Fruit fly (Drosophila melanogaster) whole organism, embryonic: ENCODE measurements around the gene CG31077.
A peak's percentile ranks its signal among the peaks of the same experiment; 100 is the strongest.

Experiments used
- Ada2b ChIP-seq: fragments of 200-800 bp; sonication (Bioruptor generic); IDR thresholded peaks from 2 replicates; pipeline ENCODE4 v1.3.6; 2022; ENCODE audit warnings: missing biosample characterization, missing genetic modification characterization
- Atf3 ChIP-seq: fragments of 200-800 bp; sonication (Bioruptor generic); optimal IDR thresholded peaks from 3 replicates; lab custom pipeline; 2016; ENCODE audit warnings: missing biosample characterization, missing genetic modification characterization
- B-H2 ChIP-seq: fragments of 200-800 bp; sonication (Bioruptor generic); optimal IDR thresholded peaks from 2 replicates; lab custom pipeline; 2018; ENCODE audit warnings: missing biosample characterization, mild to moderate bottlenecking, missing genetic modification characterization
- BtbVII ChIP-seq: fragments of 200-800 bp; sonication (Bioruptor generic); optimal IDR thresholded peaks from 3 replicates; lab custom pipeline; 2017; ENCODE audit warnings: missing biosample characterization, mild to moderate bottlenecking, missing genetic modification characterization
- CG1024 ChIP-seq: fragments of 200-800 bp; sonication (Bioruptor generic); IDR thresholded peaks from 2 replicates; pipeline ENCODE4 v1.3.6; 2022; ENCODE audit warnings: missing biosample characterization, missing genetic modification characterization
- CG10565 ChIP-seq: fragments of 200-800 bp; sonication (Bioruptor generic); optimal IDR thresholded peaks from 3 replicates; lab custom pipeline; 2016; ENCODE audit warnings: missing biosample characterization, mild to moderate bottlenecking, missing genetic modification characterization
- CG11093 ChIP-seq: fragments of 200-800 bp; sonication (Bioruptor generic); IDR thresholded peaks from 3 replicates; pipeline ENCODE4 v1.3.6; 2022; ENCODE audit warnings: missing biosample characterization, missing genetic modification characterization
- CG12071 ChIP-seq: fragments of 200-800 bp; sonication (Bioruptor generic); optimal IDR thresholded peaks from 3 replicates; lab custom pipeline; 2018; ENCODE audit warnings: missing biosample characterization, mild to moderate bottlenecking, missing genetic modification characterization
- CG12104 ChIP-seq: fragments of 200-800 bp; sonication (Bioruptor generic); optimal IDR thresholded peaks from 3 replicates; lab custom pipeline; 2016; ENCODE audit warnings: missing biosample characterization, missing genetic modification characterization
- CG14667 ChIP-seq: fragments of 200-800 bp; sonication (Bioruptor generic); IDR thresholded peaks from 2 replicates; pipeline ENCODE4 v1.3.6; 2022; ENCODE audit warnings: missing biosample characterization, missing genetic modification characterization
- CG16815 ChIP-seq: fragments of 200-800 bp; sonication (Bioruptor generic); optimal IDR thresholded peaks from 3 replicates; lab custom pipeline; 2017; ENCODE audit warnings: missing biosample characterization, mild to moderate bottlenecking, missing genetic modification characterization
- CG17359 ChIP-seq: fragments of 200-800 bp; sonication (Bioruptor generic); optimal IDR thresholded peaks from 3 replicates; lab custom pipeline; 2018; ENCODE audit warnings: missing biosample characterization, mild to moderate bottlenecking, missing genetic modification characterization, moderate library complexity
- CG17802 ChIP-seq: fragments of 200-800 bp; sonication (Bioruptor generic); optimal IDR thresholded peaks from 2 replicates; lab custom pipeline; 2018; ENCODE audit warnings: missing biosample characterization, mild to moderate bottlenecking, missing genetic modification characterization, moderate library complexity
- CG18599 ChIP-seq: fragments of 200-800 bp; sonication (Bioruptor generic); optimal IDR thresholded peaks from 3 replicates; lab custom pipeline; 2017; ENCODE audit warnings: missing biosample characterization, missing genetic modification characterization, mild to moderate bottlenecking, moderate library complexity, missing genetic modification reagents
- CG18619 ChIP-seq: fragments of 200-800 bp; sonication (Bioruptor generic); optimal IDR thresholded peaks from 3 replicates; lab custom pipeline; 2017; ENCODE audit warnings: missing biosample characterization, mild to moderate bottlenecking, missing genetic modification characterization
- CG2120 ChIP-seq: fragments of 200-800 bp; sonication (Bioruptor generic); optimal IDR thresholded peaks from 3 replicates; lab custom pipeline; 2016; ENCODE audit warnings: missing biosample characterization, missing genetic modification characterization
- CG31441 ChIP-seq: fragments of 200-800 bp; sonication (Bioruptor generic); IDR thresholded peaks from 2 replicates; pipeline ENCODE4 v1.3.6; 2022; ENCODE audit warnings: missing biosample characterization, missing genetic modification characterization
- CG32532 ChIP-seq: fragments of 200-800 bp; sonication (Bioruptor generic); IDR thresholded peaks from 2 replicates; pipeline ENCODE4 v1.3.6; 2022; ENCODE audit warnings: missing biosample characterization, missing genetic modification characterization
- CkIIα-i1 ChIP-seq: fragments of 200-800 bp; sonication (Bioruptor generic); IDR thresholded peaks from 2 replicates; pipeline ENCODE4 v1.3.6; 2022; ENCODE audit warnings: missing biosample characterization, missing genetic modification characterization
- Doc3 ChIP-seq: fragments of 200-800 bp; sonication (Bioruptor generic); IDR thresholded peaks from 3 replicates; pipeline ENCODE4 v1.3.6; 2022; ENCODE audit warnings: missing biosample characterization, missing genetic modification characterization; ENCODE audit not compliant: partially characterized antibody
- Dp ChIP-seq: fragments of 200-800 bp; sonication (Bioruptor generic); optimal IDR thresholded peaks from 2 replicates; lab custom pipeline; 2018; ENCODE audit warnings: missing biosample characterization, mild to moderate bottlenecking, missing genetic modification characterization, moderate library complexity
- Fer1 ChIP-seq: fragments of 200-800 bp; sonication (Bioruptor generic); optimal IDR thresholded peaks from 2 replicates; lab custom pipeline; 2017; ENCODE audit warnings: missing biosample characterization, mild to moderate bottlenecking, missing genetic modification characterization
- Lhr ChIP-seq: fragments of 200-800 bp; sonication (Bioruptor generic); optimal IDR thresholded peaks from 3 replicates; lab custom pipeline; 2017; ENCODE audit warnings: mild to moderate bottlenecking, missing biosample characterization, missing genetic modification reagents, missing genetic modification characterization
- NFAT ChIP-seq: fragments of 200-800 bp; sonication (Bioruptor generic); IDR thresholded peaks from 2 replicates; pipeline ENCODE4 v1.3.6; 2022; ENCODE audit warnings: missing biosample characterization, missing genetic modification characterization
- Nf-YA ChIP-seq: fragments of 200-800 bp; sonication (Bioruptor generic); IDR thresholded peaks from 2 replicates; pipeline ENCODE4 v1.3.6; 2022; ENCODE audit warnings: missing biosample characterization, missing genetic modification characterization
- Poxn ChIP-seq: fragments of 200-800 bp; sonication (Bioruptor generic); IDR thresholded peaks from 2 replicates; pipeline ENCODE4 v1.3.6; 2022; ENCODE audit warnings: missing biosample characterization, missing genetic modification characterization
- Ptx1 ChIP-seq: fragments of 200-800 bp; sonication (Bioruptor generic); IDR thresholded peaks from 2 replicates; pipeline ENCODE4 v1.3.6; 2022; ENCODE audit warnings: missing biosample characterization, missing genetic modification characterization
- Sox102F ChIP-seq: fragments of 200-800 bp; sonication (Bioruptor generic); optimal IDR thresholded peaks from 2 replicates; lab custom pipeline; 2018; ENCODE audit warnings: missing biosample characterization, mild to moderate bottlenecking, missing genetic modification characterization, moderate library complexity
- ara ChIP-seq: fragments of 200-800 bp; sonication (Bioruptor generic); IDR thresholded peaks from 2 replicates; pipeline ENCODE4 v1.3.6; 2022; ENCODE audit warnings: missing biosample characterization, missing genetic modification characterization
- corto ChIP-seq: fragments of 200-800 bp; sonication (Bioruptor generic); optimal IDR thresholded peaks from 2 replicates; lab custom pipeline; 2016; ENCODE audit warnings: missing biosample characterization, mild to moderate bottlenecking, missing genetic modification characterization, moderate library complexity
- dysf ChIP-seq: fragments of 200-800 bp; sonication (Bioruptor generic); IDR thresholded peaks from 3 replicates; pipeline ENCODE4 v1.3.6; 2022; ENCODE audit warnings: missing biosample characterization, missing genetic modification characterization
- gem ChIP-seq: fragments of 200-800 bp; sonication (Bioruptor generic); optimal IDR thresholded peaks from 2 replicates; lab custom pipeline; 2019; ENCODE audit warnings: missing biosample characterization, mild to moderate bottlenecking, missing genetic modification characterization, moderate library complexity
- hkb ChIP-seq, 2 experiments: fragments of 200-800 bp in 1 of 2; fragments of >200 bp in 1 of 2; sonication (Bioruptor generic) in 1 of 2; IDR thresholded peaks in 1 of 2; optimal IDR thresholded peaks in 1 of 2; 2 replicates each; pipeline versions ENCODE4 v1.3.6 to Lab custom; 2017 to 2022; ENCODE audit warnings: missing biosample characterization in 1 of 2, missing genetic modification characterization in 1 of 2
- lilli ChIP-seq: fragments of 200-800 bp; sonication (Bioruptor generic); optimal IDR thresholded peaks from 3 replicates; lab custom pipeline; 2016; ENCODE audit warnings: missing biosample characterization, missing genetic modification characterization
- lmd ChIP-seq: fragments of 200-800 bp; sonication (Bioruptor generic); IDR thresholded peaks from 2 replicates; pipeline ENCODE4 v1.3.6; 2022; ENCODE audit warnings: missing biosample characterization, missing genetic modification characterization
- nmo ChIP-seq: fragments of 200-800 bp; sonication (Bioruptor generic); optimal IDR thresholded peaks from 2 replicates; lab custom pipeline; 2018; ENCODE audit warnings: missing biosample characterization, mild to moderate bottlenecking, missing genetic modification characterization, moderate library complexity
- pan ChIP-seq, 4 experiments: fragments of >200 bp in 3 of 4; fragments of 200-800 bp in 1 of 4; sonication (Bioruptor generic) in 1 of 4; optimal IDR thresholded peaks in 3 of 4; IDR thresholded peaks in 1 of 4; 2 replicates each; pipeline versions ENCODE4 v1.3.6 to Lab custom; 2017 to 2022; ENCODE audit warnings: missing biosample characterization in 2 of 4, missing genetic modification characterization in 2 of 4, mixed read lengths in 1 of 4
- row ChIP-seq: fragments of 200-800 bp; sonication (Bioruptor generic); IDR thresholded peaks from 3 replicates; pipeline ENCODE4 v1.3.6; 2022; ENCODE audit warnings: missing biosample characterization, missing genetic modification characterization
- run ChIP-seq: fragments of 200-800 bp; sonication (Bioruptor generic); optimal IDR thresholded peaks from 3 replicates; lab custom pipeline; 2018; ENCODE audit warnings: missing biosample characterization, mild to moderate bottlenecking, missing genetic modification characterization
- sc ChIP-seq, 3 experiments: fragments of >200 bp in 2 of 3; fragments of 200-800 bp in 1 of 3; sonication (Bioruptor generic) in 1 of 3; optimal IDR thresholded peaks; 2 replicates in 2 of 3; 3 replicates in 1 of 3; lab custom pipeline; 2017; ENCODE audit warnings: mild to moderate bottlenecking in 1 of 3, missing biosample characterization in 1 of 3, missing genetic modification characterization in 1 of 3, missing genetic modification reagents in 1 of 3
- schlank ChIP-seq: fragments of 200-800 bp; sonication (Bioruptor generic); optimal IDR thresholded peaks from 2 replicates; lab custom pipeline; 2018; ENCODE audit warnings: missing biosample characterization, mild to moderate bottlenecking, missing genetic modification characterization
- sens ChIP-seq: fragments of 200-800 bp; sonication (Bioruptor generic); peaks from one replicate; lab custom pipeline; 2016; ENCODE audit warnings: missing biosample characterization, missing genetic modification characterization
- slbo ChIP-seq: fragments of 200-800 bp; sonication (Bioruptor generic); IDR thresholded peaks from 2 replicates; pipeline ENCODE4 v1.3.6; 2022; ENCODE audit warnings: missing biosample characterization, missing genetic modification characterization
- tgo ChIP-seq: fragments of 200-800 bp; sonication (Bioruptor generic); IDR thresholded peaks from 3 replicates; pipeline ENCODE4 v1.3.6; 2022; ENCODE audit warnings: missing biosample characterization, missing genetic modification characterization
- tin ChIP-seq: fragments of 200-800 bp; sonication (Bioruptor generic); optimal IDR thresholded peaks from 3 replicates; lab custom pipeline; 2016; ENCODE audit warnings: missing biosample characterization, missing genetic modification characterization
- tll ChIP-seq, 2 experiments: fragments of 200-800 bp in 1 of 2; fragments of >200 bp in 1 of 2; sonication (Bioruptor generic) in 1 of 2; optimal IDR thresholded peaks; 2 replicates each; lab custom pipeline; 2017 to 2019; ENCODE audit warnings: missing biosample characterization in 2 of 2, missing genetic modification characterization in 2 of 2, mild to moderate bottlenecking in 1 of 2, moderate library complexity in 1 of 2
- ttk ChIP-seq: fragments of 200-800 bp; sonication (Bioruptor generic); IDR thresholded peaks from 2 replicates; pipeline ENCODE4 v2.1.2; 2022; ENCODE audit warnings: missing biosample characterization, missing genetic modification characterization
- zen2 ChIP-seq: fragments of 200-800 bp; sonication (Bioruptor generic); IDR thresholded peaks from 3 replicates; pipeline ENCODE4 v1.3.6; 2022; ENCODE audit warnings: missing biosample characterization, missing genetic modification characterization; ENCODE audit not compliant: partially characterized antibody

CG31077 gene

DNA sequence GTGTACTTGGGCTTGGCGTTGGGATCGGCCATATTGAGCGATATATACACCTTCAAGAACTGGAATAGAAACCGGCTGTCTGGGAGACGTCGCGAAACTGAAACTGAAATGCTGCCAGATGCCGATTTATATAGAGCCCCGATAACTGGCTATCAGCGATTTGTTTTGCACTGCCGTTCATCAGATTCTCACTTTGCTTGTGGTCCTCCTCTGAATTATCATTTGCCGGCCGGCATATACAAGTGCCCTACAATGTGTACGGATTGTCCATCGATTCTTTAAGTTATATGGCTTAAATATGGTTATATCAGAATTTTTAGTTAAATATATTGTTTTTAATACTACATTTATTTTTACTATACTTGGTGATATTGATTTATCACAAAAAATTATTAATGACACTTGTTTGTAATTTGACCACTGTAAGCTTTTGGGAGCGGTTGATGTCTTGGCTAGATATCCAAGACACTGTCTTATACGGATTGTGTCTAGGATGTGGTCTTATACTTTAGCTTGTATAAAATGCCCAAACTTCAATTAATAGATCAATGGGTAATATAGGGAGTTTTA, 11.1 kb upstream of the CG31077 start, which contains the start of gene CG31075 (continued):
- TF ChIP-seq lilli (GFP tag; lab: Kevin White, UChicago) (peak; percentile 50), nmo (GFP tag; lab: Kevin White, UChicago) (peak; percentile 60), ara (GFP tag; lab: Robert Waterston, UW) (no peak), B-H2 (GFP tag; lab: Kevin White, UChicago) (peak; percentile 37), CG12104 (GFP tag; lab: Kevin White, UChicago) (peak; percentile 34), tgo (GFP tag; lab: Robert Waterston, UW) (peak; percentile 59), NFAT (GFP tag; lab: Robert Waterston, UW) (peak; percentile 39; the same call in 1 of the 2 replicates), Dp (no peak), sc (optimal IDR thresholded peaks at IDR 0.05; lab: Kevin White, UChicago) (no peak), sc (GFP tag; optimal IDR thresholded peaks at IDR 0.05; lab: Kevin White, UChicago) (no peak), lmd (GFP tag; lab: Robert Waterston, UW) (peak; percentile 26; the same call in 1 of the 2 replicates), CG10565 (no peak), Poxn (GFP tag; lab: Robert Waterston, UW) (peak; percentile 62), CG18619 (GFP tag; lab: Kevin White, UChicago) (peak; percentile 28), corto (peak; percentile 81), BtbVII (GFP tag; lab: Kevin White, UChicago) (peak; percentile 36), ttk (GFP tag; lab: Robert Waterston, UW) (peak; percentile 36; the same call in 1 of the 2 replicates), Ptx1 (GFP tag; lab: Robert Waterston, UW) (peak; percentile 49; the same call in 1 of the 2 replicates), run (tag; lab: Kevin White, UChicago) (peak; percentile 0), Nf-YA (peak; percentile 52), CG12071 (GFP tag; lab: Kevin White, UChicago) (peak; percentile 31), CG18599 (GFP tag; lab: Kevin White, UChicago) (peak; percentile 87), gem (tag; lab: Kevin White, UChicago) (peak; percentile 77), Sox102F (GFP tag; lab: Kevin White, UChicago) (peak; percentile 14), CG11093 (GFP tag; lab: Robert Waterston, UW) (0 out of 3 replicates have a peak, but pooled peaks have one; percentile 7), Doc3 (GFP tag; lab: Robert Waterston, UW) (no peak), CG32532 (peak; percentile 83), slbo (GFP tag; lab: Robert Waterston, UW) (peak; percentile 83), Ada2b (peak; percentile 86), tll (GFP tag; optimal IDR thresholded peaks at IDR 0.05; lab: Kevin White, UChicago) (no peak), CG16815 (GFP tag; lab: Kevin White, UChicago) (peak; percentile 4), Fer1 (GFP tag; lab: Kevin White, UChicago) (peak; percentile 75), tin (GFP tag; lab: Kevin White, UChicago) (peak; percentile 12), CG14667 (peak; percentile 46; the same call in 1 of the 2 replicates), CG1024 (peak; percentile 41; the same call in 1 of the 2 replicates), zen2 (GFP tag; lab: Robert Waterston, UW) (no peak), Atf3 (GFP tag; lab: Kevin White, UChicago) (no peak), CG2120 (GFP tag; lab: Kevin White, UChicago) (peak; percentile 65), dysf (GFP tag; lab: Robert Waterston, UW) (peak; percentile 83), hkb (optimal IDR thresholded peaks at IDR 0.05; lab: Kevin White, UChicago) (no peak), hkb (GFP tag; IDR thresholded peaks at IDR 0.05; lab: Robert Waterston, UW) (peak; percentile 70), CkIIα-i1 (GFP tag; lab: Robert Waterston, UW) (0 out of 2 replicates have a peak, but pooled peaks have one; percentile 4), Lhr (no peak), CG17359 (tag; lab: Kevin White, UChicago) (peak; percentile 65), schlank (tag; lab: Kevin White, UChicago) (peak; percentile 48), pan (optimal IDR thresholded peaks at IDR 0.05; lab: Kevin White, UChicago) (no peak), pan (GFP tag; optimal IDR thresholded peaks at IDR 0.05 in 1 of 2, IDR thresholded peaks at IDR 0.05 in 1 of 2) (peak in 1 of 2 experiments; percentile 62), row (GFP tag; lab: Robert Waterston, UW) (peak; percentile 79), CG31441 (0 out of 2 replicates have a peak, but pooled peaks have one; percentile 11), sens (no peak), CG17802 (tag; lab: Kevin White, UChicago) (no peak)
